Worm (Caenorhabditis elegans): ENCODE data around the gene ins-32.

ins-32 gene

DNA sequence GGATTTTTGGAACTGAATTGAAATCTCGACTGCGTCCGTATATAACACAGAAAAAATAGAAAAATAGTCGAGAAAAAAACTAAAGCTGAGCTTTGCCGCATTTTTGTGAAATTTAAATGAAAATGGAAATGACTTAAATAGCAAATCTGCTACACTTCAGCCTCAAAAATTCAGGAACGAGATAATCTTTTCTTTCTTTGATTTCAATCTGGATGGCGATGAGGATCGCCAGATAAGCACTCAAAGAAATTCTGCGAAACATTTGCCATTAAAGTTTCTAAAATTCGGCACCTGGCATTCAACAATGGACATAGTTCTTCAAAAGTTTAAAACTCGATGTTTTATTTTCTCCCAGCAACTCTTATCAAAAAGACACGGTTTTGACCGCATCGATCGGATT, 40.2 kb upstream of the ins-32 start, which contains the start of the genes C17A2.7 and C17A2.3:
Gene C17A2.7, minus strand, starts transcription at position 101 of the 400 bp plus-strand sequence.
Gene C17A2.3, plus strand, starts transcription at position 305 of the 400 bp plus-strand sequence.
- TF ChIP-seq zip-5 (tag; optimal IDR thresholded peaks at IDR 0.05) (no peak), npax-4 (tag; optimal IDR thresholded peaks at IDR 0.05) (no peak), pqm-1 (tag; optimal IDR thresholded peaks at IDR 0.05) (no peak), fkh-6 (tag; optimal IDR thresholded peaks at IDR 0.05) (no peak), tbx-7 (tag; optimal IDR thresholded peaks at IDR 0.05) (no peak), nhr-11 (tag; optimal IDR thresholded peaks at IDR 0.05) (no peak), ztf-16 (tag; optimal IDR thresholded peaks at IDR 0.05) (no peak), dve-1 (tag; optimal IDR thresholded peaks at IDR 0.05) (no peak), unc-3 (GFP tag; conservative IDR thresholded peaks at IDR 0.05) (no peak), unc-3 (tag; optimal IDR thresholded peaks at IDR 0.05) (no peak)

DNA sequence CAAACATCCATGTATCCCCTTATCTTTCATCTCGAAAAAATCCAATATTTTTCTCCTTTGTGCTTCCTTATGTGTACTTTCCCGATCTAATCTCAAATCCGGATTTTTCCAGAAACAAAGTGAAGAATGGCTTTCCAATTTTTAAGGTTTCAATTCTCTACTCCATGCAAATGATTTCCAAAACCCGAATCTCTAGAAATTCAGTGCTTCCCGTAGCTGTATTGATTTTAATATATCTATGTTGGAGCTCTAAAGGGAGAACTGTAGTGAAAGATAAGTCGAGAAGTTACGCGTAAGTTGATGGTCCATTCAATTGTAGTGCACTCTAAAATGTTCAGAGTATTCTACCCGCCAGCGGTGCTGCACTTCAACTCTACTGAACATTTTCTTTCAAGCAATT, 36.4 kb upstream of the ins-32 start, which contains the start of gene C17A2.4:
Gene C17A2.4, plus strand, starts transcription at position 301 of the 400 bp plus-strand sequence.
- TF ChIP-seq hlh-30 (tag; optimal IDR thresholded peaks at IDR 0.05; ENCODE audit: insufficient read depth), result no peak
- TF ChIP-seq sox-4 (tag; optimal IDR thresholded peaks at IDR 0.05), result no peak
- TF ChIP-seq zip-5 (tag; optimal IDR thresholded peaks at IDR 0.05), result no peak
- TF ChIP-seq ets-4 (tag; optimal IDR thresholded peaks at IDR 0.05), result no peak
- TF ChIP-seq C38D4.7 (GFP tag; optimal IDR thresholded peaks at IDR 0.05), result no peak
- no peak for TF ChIP-seq ceh-19 (GFP tag; optimal IDR thresholded peaks at IDR 0.05)
- no peak for TF ChIP-seq elt-2 (tag; optimal IDR thresholded peaks at IDR 0.05)
- no peak for TF ChIP-seq fax-1 (tag; optimal IDR thresholded peaks at IDR 0.05)
- TF ChIP-seq odd-2 (tag; optimal IDR thresholded peaks at IDR 0.05), result no peak

DNA sequence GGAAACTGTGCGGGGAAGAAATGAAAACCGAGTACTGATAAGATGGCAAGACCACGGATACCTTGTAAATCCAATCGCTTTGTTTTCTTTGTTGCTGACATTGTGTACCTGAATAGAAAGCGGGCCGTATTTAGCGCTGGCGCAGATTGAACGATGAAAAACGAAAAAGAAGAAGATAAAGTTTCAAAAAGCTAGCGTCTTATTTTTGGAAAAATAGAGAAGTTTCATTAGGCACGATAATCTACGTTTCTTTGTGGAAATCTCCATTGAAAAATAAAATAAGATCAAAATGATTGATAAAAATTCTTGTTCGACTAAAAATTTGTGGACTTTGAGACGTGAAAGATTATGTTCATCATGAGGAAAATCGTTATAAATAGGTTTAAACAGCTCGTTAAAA, 32.8 kb upstream of the ins-32 start, which contains the start of gene oac-4:
Gene oac-4, minus strand, starts transcription at position 101 of the 400 bp plus-strand sequence.
- no peak for TF ChIP-seq sox-4 (tag; optimal IDR thresholded peaks at IDR 0.05)
- no peak for TF ChIP-seq ceh-18 (tag; optimal IDR thresholded peaks at IDR 0.05)

DNA sequence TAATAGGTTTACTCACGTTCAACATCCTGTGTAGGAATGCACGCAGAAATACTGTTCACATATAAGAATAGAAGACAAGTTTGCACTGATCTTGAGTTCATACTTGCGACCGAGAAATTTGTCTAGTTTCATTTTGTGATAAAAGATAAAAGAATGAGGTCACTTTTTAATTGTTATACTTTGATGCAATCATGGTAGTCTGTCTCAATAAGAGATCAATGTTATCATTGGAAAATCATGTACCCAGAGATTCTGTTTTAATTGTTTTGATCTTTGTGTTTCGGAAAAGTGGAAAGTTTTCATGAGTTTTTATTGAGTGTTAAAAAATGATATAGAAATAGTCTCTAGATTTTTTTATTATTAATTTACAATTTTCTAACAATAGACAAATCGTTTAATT, 29.3 kb upstream of the ins-32 start, which contains the start of gene F54D10.9:
Gene F54D10.9, minus strand, starts transcription at position 101 of the 400 bp plus-strand sequence.
- TF ChIP-seq pqm-1 (tag; optimal IDR thresholded peaks at IDR 0.05), result no peak
- TF ChIP-seq dve-1 (tag; optimal IDR thresholded peaks at IDR 0.05), result no peak
- no peak for TF ChIP-seq hlh-15 (tag; optimal IDR thresholded peaks at IDR 0.05)
- TF ChIP-seq lin-11 (tag; optimal IDR thresholded peaks at IDR 0.05), result no peak
- TF ChIP-seq pros-1 (tag; optimal IDR thresholded peaks at IDR 0.05), result no peak
- TF ChIP-seq ahr-1 (tag; optimal IDR thresholded peaks at IDR 0.05), result no peak
- no peak for TF ChIP-seq C08G9.2 (tag; optimal IDR thresholded peaks at IDR 0.05)
- TF ChIP-seq ztf-16 (tag; optimal IDR thresholded peaks at IDR 0.05), result no peak
- TF ChIP-seq sox-4 (tag; optimal IDR thresholded peaks at IDR 0.05), result no peak
- TF ChIP-seq elt-4 (tag; optimal IDR thresholded peaks at IDR 0.05), result no peak
- no peak for TF ChIP-seq lim-6 (tag; optimal IDR thresholded peaks at IDR 0.05)
- TF ChIP-seq odd-2 (tag; optimal IDR thresholded peaks at IDR 0.05), result no peak
- TF ChIP-seq ceh-18 (tag; optimal IDR thresholded peaks at IDR 0.05), result no peak
- no peak for TF ChIP-seq ceh-48 (tag; optimal IDR thresholded peaks at IDR 0.05)
- no peak for TF ChIP-seq eyg-1 (tag; optimal IDR thresholded peaks at IDR 0.05)
- no peak for TF ChIP-seq nfya-1 (tag; optimal IDR thresholded peaks at IDR 0.05)
- TF ChIP-seq hlh-8 (tag; optimal IDR thresholded peaks at IDR 0.05), result no peak
- no peak for TF ChIP-seq ceh-45 (GFP tag; IDR thresholded peaks at IDR 0.05)
- no peak for TF ChIP-seq dmd-4 (tag; optimal IDR thresholded peaks at IDR 0.05; ENCODE audit: borderline replicate concordance)
- no peak for TF ChIP-seq ceh-31 (tag; optimal IDR thresholded peaks at IDR 0.05)

DNA sequence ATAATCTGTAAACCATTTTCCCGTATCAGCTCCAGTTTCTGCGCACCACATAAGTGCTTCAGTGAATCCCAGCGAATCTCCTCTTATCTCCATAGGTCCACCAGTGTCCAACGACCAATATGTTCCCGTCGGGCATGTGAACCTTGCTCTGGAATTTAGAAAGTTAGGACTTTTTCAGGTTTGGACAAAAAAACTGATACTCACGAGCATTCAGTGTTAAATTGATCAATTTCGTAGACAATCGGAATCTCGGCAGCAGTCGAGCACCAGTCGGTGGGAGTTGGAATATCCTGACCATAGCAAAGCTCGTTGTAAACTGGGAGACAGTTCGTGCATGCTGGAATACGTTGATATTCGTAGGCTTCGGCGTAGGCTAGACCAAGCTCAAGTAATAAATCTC, 26.5 kb upstream of the ins-32 start:
- no peak for TF ChIP-seq elt-2 (tag; optimal IDR thresholded peaks at IDR 0.05)
- TF ChIP-seq K09A11.1 (tag; optimal IDR thresholded peaks at IDR 0.05; ENCODE audit: insufficient read depth), result no peak
- TF ChIP-seq pat-9 (tag; optimal IDR thresholded peaks at IDR 0.05), result no peak
- TF ChIP-seq fax-1 (tag; optimal IDR thresholded peaks at IDR 0.05), result no peak
- no peak for TF ChIP-seq pqm-1 (tag; optimal IDR thresholded peaks at IDR 0.05)
- no peak for TF ChIP-seq rnt-1 (tag; optimal IDR thresholded peaks at IDR 0.05)
- no peak for TF ChIP-seq pha-2 (tag; optimal IDR thresholded peaks at IDR 0.05)
- TF ChIP-seq fkh-10 (GFP tag; optimal IDR thresholded peaks at IDR 0.05), result no peak
- TF ChIP-seq gmeb-2 (tag; optimal IDR thresholded peaks at IDR 0.05), result no peak
- no peak for TF ChIP-seq sox-2 (GFP tag; IDR thresholded peaks at IDR 0.05)
- TF ChIP-seq ceh-19 (GFP tag; optimal IDR thresholded peaks at IDR 0.05), result no peak
- no peak for TF ChIP-seq ceh-2 (tag; optimal IDR thresholded peaks at IDR 0.05)
- no peak for TF ChIP-seq pag-3 (tag; optimal IDR thresholded peaks at IDR 0.05; ENCODE audit: borderline replicate concordance)
- TF ChIP-seq madf-2 (tag; optimal IDR thresholded peaks at IDR 0.05), result no peak
- no peak for TF ChIP-seq fkh-6 (tag; optimal IDR thresholded peaks at IDR 0.05)
- TF ChIP-seq F13H6.1 (tag; optimal IDR thresholded peaks at IDR 0.05), result no peak
- no peak for TF ChIP-seq K02D7.2 (tag; optimal IDR thresholded peaks at IDR 0.05)
- no peak for TF ChIP-seq ceh-48 (tag; optimal IDR thresholded peaks at IDR 0.05)
